Worm (Caenorhabditis elegans) whole organism, mixed stage, embryonic: ENCODE measurements around the gene glt-4.

Experiments
- bed-3 ChIP-seq: fragments of 200-800 bp; sonication (Bioruptor generic); optimal IDR thresholded peaks from 3 replicates; lab custom pipeline; 2018; ENCODE audit warnings: mild to moderate bottlenecking, missing genetic modification characterization, moderate library complexity, missing compliant biosample characterization
- ceh-83 ChIP-seq: fragments of 200-800 bp; sonication (Bioruptor generic); optimal IDR thresholded peaks from 2 replicates; lab custom pipeline; 2018; ENCODE audit warnings: mild to moderate bottlenecking, missing genetic modification characterization, missing compliant biosample characterization
- elt-3 ChIP-seq: fragments of 150-350 bp; optimal IDR thresholded peaks from 2 replicates; lab custom pipeline; 2014; ENCODE audit warnings: missing biosample characterization, missing genetic modification characterization
- lsy-2 ChIP-seq: fragments of 150-350 bp; optimal IDR thresholded peaks from 2 replicates; lab custom pipeline; 2014; ENCODE audit warnings: missing biosample characterization, missing genetic modification characterization
- mab-5 ChIP-seq: fragments of 150-350 bp; optimal IDR thresholded peaks from 2 replicates; lab custom pipeline; 2014; ENCODE audit warnings: missing biosample characterization, missing genetic modification characterization
- mep-1 ChIP-seq: fragments of 150-350 bp; optimal IDR thresholded peaks from 2 replicates; lab custom pipeline; 2017; ENCODE audit warnings: missing biosample characterization, missing genetic modification reagents, missing genetic modification characterization, inconsistent platforms
- nhr-12 ChIP-seq: fragments of 150-350 bp; optimal IDR thresholded peaks from 2 replicates; lab custom pipeline; 2014; ENCODE audit warnings: missing biosample characterization, missing genetic modification characterization
- nhr-237 ChIP-seq: fragments of 150-350 bp; optimal IDR thresholded peaks from 2 replicates; lab custom pipeline; 2014; ENCODE audit warnings: missing biosample characterization, missing genetic modification characterization
- nhr-28 ChIP-seq: fragments of 150-350 bp; optimal IDR thresholded peaks from 2 replicates; lab custom pipeline; 2014; ENCODE audit warnings: missing biosample characterization, missing genetic modification characterization
- sem-2 ChIP-seq: fragments of 200-800 bp; sonication (Bioruptor generic); optimal IDR thresholded peaks from 2 replicates; lab custom pipeline; 2018; ENCODE audit warnings: mild to moderate bottlenecking, missing genetic modification characterization, missing compliant biosample characterization
- sptf-1 ChIP-seq: sonication (generic microtip); optimal IDR thresholded peaks from 2 replicates; lab custom pipeline; 2017; ENCODE audit warnings: mild to moderate bottlenecking, missing genetic modification characterization, moderate library complexity, missing compliant biosample characterization
- unc-39 ChIP-seq: fragments of 150-350 bp; optimal IDR thresholded peaks from 2 replicates; lab custom pipeline; 2014; ENCODE audit warnings: missing biosample characterization, missing genetic modification characterization
- unc-62 ChIP-seq: fragments of 150-350 bp; optimal IDR thresholded peaks from 2 replicates; lab custom pipeline; 2014; ENCODE audit warnings: missing biosample characterization, missing genetic modification reagents, missing genetic modification characterization
- ztf-11 ChIP-seq: fragments of 150-350 bp; optimal IDR thresholded peaks from 2 replicates; lab custom pipeline; 2014; ENCODE audit warnings: missing biosample characterization, missing genetic modification characterization

ce11 chrX:6440464-6440863 is 37.2 kb downstream of the glt-4 start, which contains the start of gene K10C2.14:
- TF ChIP-seq lsy-2 (tag; lab: Kevin White, UChicago) (no peak), ceh-83 (GFP tag; lab: Kevin White, UChicago) (no peak), nhr-237 (no peak), mep-1 (no peak), unc-62 (GFP tag; lab: Kevin White, UChicago) (no peak), nhr-28 (tag; lab: Kevin White, UChicago) (no peak), unc-39 (no peak), sptf-1 (no peak), elt-3 (tag; lab: Kevin White, UChicago) (no peak), nhr-12 (no peak), ztf-11 (no peak), mab-5 (tag; lab: Kevin White, UChicago) (no peak), bed-3 (GFP tag; lab: Kevin White, UChicago) (no peak), sem-2 (GFP tag; lab: Kevin White, UChicago) (no peak)
